Worm (Caenorhabditis elegans): ENCODE measurements around the gene mrps-26.
"Not testable (repeated sequence)": the region's sequence is repeated elsewhere in the genome, so short reads cannot be mapped to it uniquely, and the experiment has no call there.

DNA sequence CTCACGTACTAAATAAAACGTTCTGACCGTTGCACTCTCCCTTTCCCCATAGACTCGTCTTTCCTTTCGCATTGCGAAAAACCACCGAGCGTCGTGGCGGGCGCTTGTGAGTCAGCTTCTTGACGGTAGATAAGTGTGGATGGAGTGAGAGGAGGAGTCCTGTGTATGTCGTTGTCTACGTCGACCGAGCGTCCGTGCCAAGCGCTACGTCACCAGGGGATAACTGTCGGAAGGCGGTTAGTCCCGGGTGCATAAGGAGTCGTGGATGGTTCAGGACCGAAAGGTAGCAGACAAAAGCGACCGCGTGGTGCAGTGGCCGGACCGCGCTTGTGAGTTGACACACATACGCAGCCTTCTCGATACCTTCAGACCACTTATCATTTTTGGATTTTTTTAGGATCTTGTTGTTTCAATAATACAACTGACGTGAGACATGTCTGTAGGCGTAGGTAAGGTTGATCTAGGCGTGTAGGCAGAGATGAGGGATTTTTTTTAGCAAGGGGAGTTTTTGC lies 23.2 kb upstream of the mrps-26 start:
- TF ChIP-seq unc-130 (tag; optimal IDR thresholded peaks at IDR 0.05) = not testable (repeated sequence)
- peak in 1 of 2 experiments; percentile 29 for TF ChIP-seq mdl-1 (tag; optimal IDR thresholded peaks at IDR 0.05)
